Worm (Caenorhabditis elegans) whole organism, L2 larva: ENCODE measurements around the gene cutl-27.
A peak's percentile ranks its signal among the peaks of the same experiment; 100 is the strongest.

Experiments used
- C34F6.9 ChIP-seq: fragments of 150-350 bp; optimal IDR thresholded peaks from 2 replicates; lab custom pipeline; 2014; ENCODE audit warnings: missing biosample characterization, missing genetic modification characterization
- F13H6.1 ChIP-seq: sonication (generic microtip); optimal IDR thresholded peaks from 2 replicates; lab custom pipeline; 2016; ENCODE audit warnings: missing genetic modification characterization, missing compliant biosample characterization
- ama-1 ChIP-seq: fragments of 150-350 bp; optimal IDR thresholded peaks from 2 replicates; lab custom pipeline; 2018; ENCODE audit warnings: inconsistent platforms
- ceh-16 ChIP-seq: fragments of 150-350 bp; optimal IDR thresholded peaks from 2 replicates; lab custom pipeline; 2014; ENCODE audit warnings: missing biosample characterization, missing genetic modification characterization
- ceh-82 ChIP-seq: fragments of 150-350 bp; optimal IDR thresholded peaks from 2 replicates; lab custom pipeline; 2014; ENCODE audit warnings: missing biosample characterization, missing genetic modification characterization
- elt-1 ChIP-seq: fragments of 150-350 bp; optimal IDR thresholded peaks from 2 replicates; lab custom pipeline; 2014; ENCODE audit warnings: missing biosample characterization, missing genetic modification characterization
- elt-3 ChIP-seq: sonication (generic microtip); optimal IDR thresholded peaks from 2 replicates; lab custom pipeline; 2017; ENCODE audit warnings: missing biosample characterization, missing genetic modification characterization
- gmeb-1 ChIP-seq: fragments of 150-350 bp; optimal IDR thresholded peaks from 2 replicates; lab custom pipeline; 2014; ENCODE audit warnings: missing biosample characterization, missing genetic modification characterization
- lin-11 ChIP-seq: fragments of 150-350 bp; sonication (generic microtip); optimal IDR thresholded peaks from 2 replicates; lab custom pipeline; 2014; ENCODE audit warnings: missing biosample characterization, missing genetic modification characterization, inconsistent platforms, mixed read lengths
- lin-13 ChIP-seq: fragments of 150-350 bp; optimal IDR thresholded peaks from 2 replicates; lab custom pipeline; 2014; ENCODE audit warnings: missing biosample characterization, missing genetic modification reagents, missing genetic modification characterization
- lsy-2 ChIP-seq, 2 experiments: fragments of 150-350 bp in 1 of 2; sonication (generic microtip) in 1 of 2; optimal IDR thresholded peaks; 2 replicates each; lab custom pipeline; 2014 to 2017; ENCODE audit warnings: missing biosample characterization in 2 of 2, missing genetic modification characterization in 2 of 2
- mab-5 ChIP-seq: fragments of 150-350 bp; optimal IDR thresholded peaks from 2 replicates; lab custom pipeline; 2014; ENCODE audit warnings: missing biosample characterization, missing genetic modification characterization
- mbf-1 ChIP-seq: sonication (generic microtip); optimal IDR thresholded peaks from 2 replicates; lab custom pipeline; 2017; ENCODE audit warnings: missing biosample characterization, missing genetic modification characterization
- nhr-10 ChIP-seq: sonication (generic microtip); optimal IDR thresholded peaks from 2 replicates; lab custom pipeline; 2017; ENCODE audit warnings: missing biosample characterization, missing genetic modification characterization
- nhr-11 ChIP-seq: fragments of 150-350 bp; optimal IDR thresholded peaks from 2 replicates; lab custom pipeline; 2014; ENCODE audit warnings: missing biosample characterization, missing genetic modification characterization
- nhr-12 ChIP-seq: fragments of 150-350 bp; optimal IDR thresholded peaks from 2 replicates; lab custom pipeline; 2014; ENCODE audit warnings: missing biosample characterization, missing genetic modification characterization
- nhr-129 ChIP-seq: fragments of 150-350 bp; optimal IDR thresholded peaks from 2 replicates; lab custom pipeline; 2014; ENCODE audit warnings: missing biosample characterization, missing genetic modification characterization
- nhr-21 ChIP-seq: fragments of 150-350 bp; optimal IDR thresholded peaks from 2 replicates; lab custom pipeline; 2014; ENCODE audit warnings: missing biosample characterization, missing genetic modification characterization
- nhr-23 ChIP-seq: fragments of 150-350 bp; optimal IDR thresholded peaks from 2 replicates; lab custom pipeline; 2014; ENCODE audit warnings: missing biosample characterization, missing genetic modification reagents, missing genetic modification characterization
- nhr-237 ChIP-seq: fragments of 150-350 bp; optimal IDR thresholded peaks from 2 replicates; lab custom pipeline; 2014; ENCODE audit warnings: missing biosample characterization, missing genetic modification characterization
- nhr-25 ChIP-seq: fragments of 150-350 bp; sonication (generic microtip); optimal IDR thresholded peaks from 3 replicates; lab custom pipeline; 2014; ENCODE audit warnings: missing biosample characterization, missing genetic modification characterization
- nhr-6 ChIP-seq: fragments of 150-350 bp; optimal IDR thresholded peaks from 2 replicates; lab custom pipeline; 2014; ENCODE audit warnings: missing biosample characterization, missing genetic modification characterization
- nhr-77 ChIP-seq: fragments of 150-350 bp; optimal IDR thresholded peaks from 2 replicates; lab custom pipeline; 2014; ENCODE audit warnings: missing biosample characterization, missing genetic modification characterization
- sem-4 ChIP-seq: fragments of 150-350 bp; optimal IDR thresholded peaks from 2 replicates; lab custom pipeline; 2014; ENCODE audit warnings: missing biosample characterization, missing genetic modification reagents, missing genetic modification characterization
- skn-1 ChIP-seq: sonication (generic microtip); optimal IDR thresholded peaks from 2 replicates; lab custom pipeline; 2017; ENCODE audit warnings: missing biosample characterization, missing genetic modification characterization
- sma-3 ChIP-seq: sonication (generic microtip); optimal IDR thresholded peaks from 2 replicates; lab custom pipeline; 2016; ENCODE audit warnings: missing genetic modification reagents, missing genetic modification characterization, missing compliant biosample characterization
- snpc-4 ChIP-seq: fragments of 150-350 bp; optimal IDR thresholded peaks from 2 replicates; lab custom pipeline; 2014; ENCODE audit warnings: missing biosample characterization, missing genetic modification characterization
- unc-55 ChIP-seq: fragments of 150-350 bp; sonication (generic microtip); optimal IDR thresholded peaks from 3 replicates; lab custom pipeline; 2014; ENCODE audit warnings: missing biosample characterization, missing genetic modification reagents, missing genetic modification characterization
- unc-62 ChIP-seq: fragments of 150-350 bp; optimal IDR thresholded peaks from 2 replicates; lab custom pipeline; 2014; ENCODE audit warnings: missing biosample characterization, missing genetic modification reagents, missing genetic modification characterization
- zag-1 ChIP-seq: fragments of 150-350 bp; optimal IDR thresholded peaks from 2 replicates; lab custom pipeline; 2014; ENCODE audit warnings: missing biosample characterization, missing genetic modification characterization
- ztf-11 ChIP-seq: sonication (generic microtip); optimal IDR thresholded peaks from 2 replicates; lab custom pipeline; 2017; ENCODE audit warnings: missing biosample characterization, missing genetic modification characterization

cutl-27 gene

ce11 chrIV:11847771-11848312 lies 30.5 kb upstream of the cutl-27 start, which contains the start of the genes F38H4.6 and F38H4.4:
F38H4.6 (minus strand) TSS chrIV:11847871.
F38H4.4 (plus strand) TSS chrIV:11848262.
- TF ChIP-seq elt-1 (tag; lab: Kevin White, UChicago) = no peak
- TF ChIP-seq unc-55 (GFP tag; lab: Kevin White, UChicago) = no peak
- no peak for TF ChIP-seq ceh-16 (tag; lab: Kevin White, UChicago)
- TF ChIP-seq nhr-237 (tag; lab: Kevin White, UChicago) = no peak
- TF ChIP-seq elt-3 (tag; lab: Kevin White, UChicago) = no peak
- no peak for TF ChIP-seq sma-3 (GFP tag; lab: Kevin White, UChicago)

DNA sequence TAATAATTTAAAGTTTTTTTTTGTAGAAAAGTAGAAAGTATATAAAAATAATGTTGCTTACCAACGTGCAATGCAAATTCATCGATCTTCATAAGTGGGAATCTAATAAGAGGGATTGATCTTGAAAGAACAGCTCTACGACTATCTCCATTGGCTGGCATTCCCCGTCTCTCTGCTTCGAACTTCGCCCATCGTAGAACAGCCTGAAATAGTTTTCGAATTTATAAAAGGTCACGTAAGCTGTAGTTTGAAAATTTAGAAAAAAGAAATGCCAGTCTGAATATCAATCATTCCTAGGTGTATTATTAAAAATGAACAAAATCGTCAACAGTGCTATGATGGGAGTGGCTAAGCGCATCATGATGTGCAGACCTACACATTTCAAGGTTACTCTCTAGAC lies 26.5 kb upstream of the cutl-27 start, which contains the start of gene F38H4.5:
F38H4.5 (plus strand) TSS at position 301 of the 400 bp plus-strand sequence.
- TF ChIP-seq nhr-129 (tag; lab: Kevin White, UChicago) (no peak), ztf-11 (tag; lab: Kevin White, UChicago) (no peak), mbf-1 (tag; lab: Kevin White, UChicago) (no peak), gmeb-1 (tag; lab: Kevin White, UChicago) (no peak), ama-1 (lab: Kevin White, UChicago) (no peak), elt-1 (tag; lab: Kevin White, UChicago) (no peak), lin-11 (tag; lab: Kevin White, UChicago) (no peak)
- TF ChIP-seq, all 48 proteins: peak for 0

DNA sequence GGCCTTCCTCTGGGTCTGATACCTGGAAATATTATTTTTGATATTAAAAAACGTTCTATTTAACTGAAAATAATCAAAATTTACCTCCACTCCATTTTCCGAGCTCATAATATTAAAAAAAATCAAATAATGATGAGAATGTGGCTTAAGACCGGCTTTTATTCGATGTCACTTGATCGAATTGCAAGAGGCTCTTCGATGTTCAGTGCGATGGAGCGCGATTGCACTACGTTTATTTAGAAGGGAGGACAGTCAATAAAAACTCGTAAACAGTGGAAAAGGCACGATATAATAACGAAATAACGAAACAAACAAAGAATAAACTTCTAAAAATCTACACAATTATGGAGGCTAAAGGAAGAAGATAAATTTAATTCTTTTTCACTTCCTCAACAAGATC lies 23.6 kb upstream of the cutl-27 start, which contains the start of gene tag-30:
tag-30 (minus strand) TSS at position 383 of the 400 bp plus-strand sequence.
- TF ChIP-seq lsy-2 (tag; optimal IDR thresholded peaks at IDR 0.05; lab: Kevin White, UChicago) (peak in 1 of 2 experiments; percentile 72), mab-5 (tag; lab: Kevin White, UChicago) (no peak), F13H6.1 (tag; lab: Kevin White, UChicago) (peak; percentile 30), unc-62 (no peak), lin-13 (GFP tag; lab: Kevin White, UChicago) (peak; percentile 69), nhr-21 (tag; lab: Kevin White, UChicago) (peak; percentile 15), unc-55 (GFP tag; lab: Kevin White, UChicago) (peak; percentile 40), elt-1 (tag; lab: Kevin White, UChicago) (no peak), sma-3 (GFP tag; lab: Kevin White, UChicago) (peak; percentile 41), nhr-129 (tag; lab: Kevin White, UChicago) (peak; percentile 75), C34F6.9 (tag; lab: Kevin White, UChicago) (peak; percentile 84)
- TF ChIP-seq, all 48 proteins: peak for 8

DNA sequence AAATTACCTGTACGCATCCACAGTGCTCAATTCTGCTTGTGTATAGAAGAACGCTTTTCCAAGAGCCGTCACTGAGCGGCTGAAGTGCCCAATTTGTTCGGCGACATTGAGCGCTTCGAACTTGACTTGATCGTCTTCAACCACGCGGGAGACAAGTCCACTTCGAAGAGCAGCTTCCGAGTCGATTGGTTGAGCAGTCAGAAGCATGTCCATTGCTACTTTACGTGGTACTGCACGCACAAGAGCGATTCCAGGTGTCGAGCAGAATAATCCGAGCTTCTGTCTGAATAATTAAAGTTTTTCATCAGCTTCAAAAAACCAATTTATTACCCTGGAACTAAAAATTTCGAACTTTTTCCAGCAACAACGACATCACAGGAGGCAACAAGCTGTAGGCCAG lies 22.9 kb upstream of the cutl-27 start:
- TF ChIP-seq sma-3 (GFP tag; lab: Kevin White, UChicago) (no peak), lin-11 (tag; lab: Kevin White, UChicago) (no peak), ama-1 (lab: Kevin White, UChicago) (no peak), nhr-21 (tag; lab: Kevin White, UChicago) (no peak), nhr-77 (tag; lab: Kevin White, UChicago) (no peak), ceh-82 (tag; lab: Kevin White, UChicago) (no peak), sem-4 (tag; lab: Kevin White, UChicago) (no peak), nhr-25 (tag; lab: Kevin White, UChicago) (no peak), F13H6.1 (tag; lab: Kevin White, UChicago) (no peak), nhr-23 (tag; lab: Kevin White, UChicago) (no peak), nhr-12 (tag; lab: Kevin White, UChicago) (no peak), mbf-1 (tag; lab: Kevin White, UChicago) (no peak), zag-1 (no peak)

DNA sequence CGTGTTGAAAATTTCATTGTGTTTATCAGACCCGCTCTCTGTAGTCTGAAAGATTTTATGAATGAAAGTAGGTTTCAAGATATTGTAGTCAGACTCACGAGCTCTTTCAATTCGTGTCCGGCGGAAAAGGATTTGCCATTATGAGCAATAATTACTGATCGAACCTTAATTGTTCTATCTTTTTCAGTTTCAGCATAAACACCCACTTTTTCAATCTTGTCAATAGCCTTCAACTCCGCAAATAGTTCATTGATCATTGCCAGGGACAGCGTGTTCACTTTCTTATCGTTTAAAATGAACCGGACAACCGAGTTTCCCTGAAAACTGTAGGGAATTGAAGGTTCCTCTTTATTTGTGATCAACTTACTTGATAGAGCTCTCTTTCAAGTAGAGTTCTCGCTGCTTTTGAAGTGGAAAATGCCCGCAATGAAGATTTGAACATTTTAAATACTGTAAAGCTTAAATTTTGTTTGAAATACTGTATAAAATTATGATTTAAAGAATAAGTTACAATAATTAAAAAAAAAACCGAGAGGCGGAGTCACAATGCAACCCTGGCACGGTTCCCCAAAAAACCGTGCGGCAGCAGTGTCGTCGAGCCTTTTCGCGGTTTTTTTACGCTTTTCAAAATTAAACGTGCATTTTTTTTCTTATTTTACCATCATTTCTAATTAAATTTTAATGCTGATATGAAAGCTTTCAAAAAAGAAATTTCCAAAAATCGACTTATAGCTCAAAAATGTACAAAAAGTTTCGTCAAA lies 22.3 kb upstream of the cutl-27 start, which contains the start of gene ech-2:
ech-2 (minus strand) TSS at position 452 of the 761 bp plus-strand sequence.
- peak; percentile 15 for TF ChIP-seq C34F6.9 (tag; lab: Kevin White, UChicago)
- no peak for TF ChIP-seq nhr-11 (tag; lab: Kevin White, UChicago)
- no peak for TF ChIP-seq nhr-23 (tag; lab: Kevin White, UChicago)
- peak; percentile 20 for TF ChIP-seq snpc-4 (tag; lab: Kevin White, UChicago)
- peak in 1 of 2 experiments; percentile 37 for TF ChIP-seq lsy-2 (tag; optimal IDR thresholded peaks at IDR 0.05; lab: Kevin White, UChicago)
- no peak for TF ChIP-seq skn-1 (tag; lab: Kevin White, UChicago)
- no peak for TF ChIP-seq nhr-10
- TF ChIP-seq unc-55 (GFP tag; lab: Kevin White, UChicago) = peak; percentile 41
- no peak for TF ChIP-seq lin-11 (tag; lab: Kevin White, UChicago)
- no peak for TF ChIP-seq nhr-6 (tag; lab: Kevin White, UChicago)
